Fruit fly (Drosophila melanogaster) whole organism, embryonic: ENCODE results near the gene na.

Experiments used
- Asciz ChIP-seq: fragments of 200-800 bp; sonication (Bioruptor generic); optimal IDR thresholded peaks from 2 replicates; lab custom pipeline; 2017; ENCODE audit warnings: missing biosample characterization, mild to moderate bottlenecking, missing genetic modification characterization, missing genetic modification reagents
- Atf-2 ChIP-seq: fragments of 200-800 bp; sonication (Bioruptor generic); optimal IDR thresholded peaks from 2 replicates; lab custom pipeline; 2016; ENCODE audit warnings: missing biosample characterization, missing genetic modification characterization
- B-H2 ChIP-seq: fragments of 200-800 bp; sonication (Bioruptor generic); optimal IDR thresholded peaks from 2 replicates; lab custom pipeline; 2018; ENCODE audit warnings: missing biosample characterization, mild to moderate bottlenecking, missing genetic modification characterization
- CG1024 ChIP-seq: fragments of 200-800 bp; sonication (Bioruptor generic); IDR thresholded peaks from 2 replicates; pipeline ENCODE4 v1.3.6; 2022; ENCODE audit warnings: missing biosample characterization, missing genetic modification characterization
- CG10267 ChIP-seq: fragments of 200-800 bp; sonication (Bioruptor generic); optimal IDR thresholded peaks from 2 replicates; lab custom pipeline; 2018; ENCODE audit warnings: missing biosample characterization, mild to moderate bottlenecking, missing genetic modification characterization, moderate library complexity
- CG10321 ChIP-seq: fragments of 200-800 bp; sonication (Bioruptor generic); IDR thresholded peaks from 2 replicates; pipeline ENCODE4 v1.3.6; 2022; ENCODE audit warnings: missing biosample characterization, missing genetic modification characterization
- CG11398 ChIP-seq: fragments of 200-800 bp; sonication (Bioruptor generic); optimal IDR thresholded peaks from 2 replicates; lab custom pipeline; 2016; ENCODE audit warnings: missing biosample characterization, missing genetic modification characterization
- CG11696 ChIP-seq: fragments of 200-800 bp; sonication (Bioruptor generic); IDR thresholded peaks from 2 replicates; pipeline ENCODE4 v1.3.6; 2022; ENCODE audit warnings: missing biosample characterization, missing genetic modification characterization
- CG11723 ChIP-seq: fragments of 200-800 bp; sonication (Bioruptor generic); optimal IDR thresholded peaks from 2 replicates; lab custom pipeline; 2017; ENCODE audit warnings: missing biosample characterization, mild to moderate bottlenecking, missing genetic modification characterization
- CG13296 ChIP-seq: fragments of 200-800 bp; sonication (Bioruptor generic); optimal IDR thresholded peaks from 3 replicates; lab custom pipeline; 2018; ENCODE audit warnings: missing biosample characterization, mild to moderate bottlenecking, missing genetic modification characterization
- CG17829 ChIP-seq: fragments of 200-800 bp; optimal IDR thresholded peaks from 2 replicates; lab custom pipeline; 2019; ENCODE audit warnings: missing biosample characterization, mild to moderate bottlenecking, missing genetic modification characterization, moderate library complexity
- CG18599 ChIP-seq: fragments of 200-800 bp; sonication (Bioruptor generic); optimal IDR thresholded peaks from 3 replicates; lab custom pipeline; 2017; ENCODE audit warnings: missing biosample characterization, missing genetic modification characterization, mild to moderate bottlenecking, moderate library complexity, missing genetic modification reagents
- CG2202 ChIP-seq: fragments of 200-800 bp; sonication (Bioruptor generic); optimal IDR thresholded peaks from 2 replicates; lab custom pipeline; 2018; ENCODE audit warnings: missing biosample characterization, mild to moderate bottlenecking, missing genetic modification characterization
- CG2678 ChIP-seq: fragments of 200-800 bp; sonication (Bioruptor generic); optimal IDR thresholded peaks from 3 replicates; lab custom pipeline; 2019; ENCODE audit warnings: missing biosample characterization, mild to moderate bottlenecking, missing genetic modification characterization, moderate library complexity
- CG2712 ChIP-seq: fragments of 200-800 bp; optimal IDR thresholded peaks from 3 replicates; lab custom pipeline; 2019; ENCODE audit warnings: missing biosample characterization, mild to moderate bottlenecking, missing genetic modification characterization, moderate library complexity
- CG3163 ChIP-seq: fragments of 200-800 bp; sonication (Bioruptor generic); optimal IDR thresholded peaks from 3 replicates; lab custom pipeline; 2016; ENCODE audit warnings: missing biosample characterization, missing genetic modification characterization
- CG33213 ChIP-seq: fragments of 200-800 bp; sonication (Bioruptor generic); optimal IDR thresholded peaks from 3 replicates; lab custom pipeline; 2016; ENCODE audit warnings: missing biosample characterization, missing genetic modification characterization
- CG42726 ChIP-seq: fragments of 200-800 bp; sonication (Bioruptor generic); IDR thresholded peaks from 2 replicates; pipeline ENCODE4 v1.3.6; 2022; ENCODE audit warnings: missing biosample characterization, missing genetic modification characterization; ENCODE audit not compliant: partially characterized antibody
- CG4424 ChIP-seq: fragments of 200-800 bp; sonication (Bioruptor generic); optimal IDR thresholded peaks from 3 replicates; lab custom pipeline; 2016; ENCODE audit warnings: missing biosample characterization, missing genetic modification characterization
- CG5180 ChIP-seq: fragments of 200-800 bp; sonication (Bioruptor generic); optimal IDR thresholded peaks from 3 replicates; lab custom pipeline; 2017; ENCODE audit warnings: missing biosample characterization, missing genetic modification characterization, mild to moderate bottlenecking, moderate library complexity, missing genetic modification reagents
- CG6813 ChIP-seq: fragments of 200-800 bp; sonication (Bioruptor generic); optimal IDR thresholded peaks from 2 replicates; lab custom pipeline; 2017; ENCODE audit warnings: missing biosample characterization, missing genetic modification characterization, mild to moderate bottlenecking, moderate library complexity, missing genetic modification reagents
- CG7271 ChIP-seq: fragments of 200-800 bp; sonication (Bioruptor generic); optimal IDR thresholded peaks from 2 replicates; lab custom pipeline; 2018; ENCODE audit warnings: missing biosample characterization, mild to moderate bottlenecking, missing genetic modification characterization, moderate library complexity
- CG7372 ChIP-seq: fragments of 200-800 bp; sonication (Bioruptor generic); IDR thresholded peaks from 2 replicates; pipeline ENCODE4 v1.3.6; 2022; ENCODE audit warnings: missing biosample characterization, missing genetic modification characterization
- CG8478 ChIP-seq: fragments of >200 bp; optimal IDR thresholded peaks from 2 replicates; lab custom pipeline; 2018
- CG9727 ChIP-seq: fragments of 200-800 bp; sonication (Bioruptor generic); optimal IDR thresholded peaks from 3 replicates; lab custom pipeline; 2017; ENCODE audit warnings: missing biosample characterization, mild to moderate bottlenecking, missing genetic modification characterization
- Dip2 ChIP-seq: fragments of 200-800 bp; sonication (Bioruptor generic); IDR thresholded peaks from 2 replicates; pipeline ENCODE4 v1.3.6; 2022; ENCODE audit warnings: missing biosample characterization, missing genetic modification characterization
- Doc3 ChIP-seq: fragments of 200-800 bp; sonication (Bioruptor generic); IDR thresholded peaks from 3 replicates; pipeline ENCODE4 v1.3.6; 2022; ENCODE audit warnings: missing biosample characterization, missing genetic modification characterization; ENCODE audit not compliant: partially characterized antibody
- E2f1 ChIP-seq: fragments of 200-800 bp; sonication (Bioruptor generic); IDR thresholded peaks from 2 replicates; pipeline ENCODE4 v1.3.6; 2022; ENCODE audit warnings: missing biosample characterization, missing genetic modification characterization
- HmgD ChIP-seq: fragments of 200-800 bp; sonication (Bioruptor generic); optimal IDR thresholded peaks from 3 replicates; lab custom pipeline; 2016; ENCODE audit warnings: missing biosample characterization, missing genetic modification characterization
- Lim3 ChIP-seq: fragments of 200-800 bp; sonication (Bioruptor generic); IDR thresholded peaks from 2 replicates; pipeline ENCODE4 v1.3.6; 2022; ENCODE audit warnings: missing biosample characterization, missing genetic modification characterization
- Med ChIP-seq: fragments of 200-800 bp; sonication (Bioruptor generic); peaks from one replicate; lab custom pipeline; 2016; ENCODE audit warnings: missing biosample characterization, missing genetic modification characterization, mild to moderate bottlenecking, inconsistent platforms, moderate library complexity
- Oli ChIP-seq: fragments of 200-800 bp; sonication (Bioruptor generic); optimal IDR thresholded peaks from 2 replicates; lab custom pipeline; 2018; ENCODE audit warnings: missing biosample characterization, mild to moderate bottlenecking, missing genetic modification characterization, moderate library complexity
- Scr ChIP-seq: fragments of 200-800 bp; sonication (Bioruptor generic); IDR thresholded peaks from 2 replicates; pipeline ENCODE4 v1.3.6; 2022; ENCODE audit warnings: missing biosample characterization, missing genetic modification characterization; ENCODE audit not compliant: partially characterized antibody
- Sox100B ChIP-seq: fragments of 200-800 bp; sonication (Bioruptor generic); optimal IDR thresholded peaks from 3 replicates; lab custom pipeline; 2018; ENCODE audit warnings: missing biosample characterization, mild to moderate bottlenecking, missing genetic modification characterization
- Sry-δ ChIP-seq: fragments of 200-800 bp; sonication (Bioruptor generic); optimal IDR thresholded peaks from 2 replicates; lab custom pipeline; 2016; ENCODE audit warnings: missing biosample characterization, missing genetic modification characterization
- ase ChIP-seq: fragments of 200-800 bp; sonication (Bioruptor generic); IDR thresholded peaks from 3 replicates; pipeline ENCODE4 v1.3.6; 2022; ENCODE audit warnings: missing biosample characterization, missing genetic modification characterization
- ato ChIP-seq: fragments of 200-800 bp; sonication (Bioruptor generic); IDR thresholded peaks from 2 replicates; pipeline ENCODE4 v1.3.6; 2022; ENCODE audit warnings: missing biosample characterization, missing genetic modification characterization; ENCODE audit not compliant: partially characterized antibody
- bab2 ChIP-seq: fragments of 200-800 bp; sonication (Bioruptor generic); optimal IDR thresholded peaks from 2 replicates; lab custom pipeline; 2016; ENCODE audit warnings: missing biosample characterization, missing genetic modification characterization
- bcd ChIP-seq: fragments of 200-800 bp; sonication (Bioruptor generic); optimal IDR thresholded peaks from 2 replicates; lab custom pipeline; 2017; ENCODE audit warnings: missing biosample characterization, mild to moderate bottlenecking, missing genetic modification characterization
- btn ChIP-seq: fragments of 200-800 bp; sonication (Bioruptor generic); optimal IDR thresholded peaks from 2 replicates; lab custom pipeline; 2016; ENCODE audit warnings: missing biosample characterization, missing genetic modification characterization
- fru ChIP-seq: fragments of >200 bp; optimal IDR thresholded peaks from 2 replicates; lab custom pipeline; 2017
- gfzf ChIP-seq: fragments of 200-800 bp; sonication (Bioruptor generic); optimal IDR thresholded peaks from 2 replicates; lab custom pipeline; 2016; ENCODE audit warnings: missing biosample characterization, mild to moderate bottlenecking, missing genetic modification characterization, moderate library complexity
- h ChIP-seq: fragments of >200 bp; optimal IDR thresholded peaks from 2 replicates; lab custom pipeline; 2017
- her ChIP-seq: fragments of 200-800 bp; sonication (Bioruptor generic); optimal IDR thresholded peaks from 2 replicates; lab custom pipeline; 2016; ENCODE audit warnings: missing biosample characterization, missing genetic modification characterization
- mam ChIP-seq: fragments of 200-800 bp; sonication (Bioruptor generic); optimal IDR thresholded peaks from 3 replicates; lab custom pipeline; 2016; ENCODE audit warnings: missing biosample characterization, missing genetic modification characterization
- nerfin-1 ChIP-seq: fragments of 200-800 bp; sonication (Bioruptor generic); optimal IDR thresholded peaks from 3 replicates; lab custom pipeline; 2019; ENCODE audit warnings: missing biosample characterization, mild to moderate bottlenecking, missing genetic modification characterization, moderate library complexity
- oc ChIP-seq: fragments of 200-800 bp; sonication (Bioruptor generic); optimal IDR thresholded peaks from 2 replicates; lab custom pipeline; 2018; ENCODE audit warnings: missing biosample characterization, mild to moderate bottlenecking, missing genetic modification characterization, moderate library complexity
- p53 ChIP-seq: fragments of 200-800 bp; sonication (Bioruptor generic); optimal IDR thresholded peaks from 2 replicates; lab custom pipeline; 2016; ENCODE audit warnings: missing biosample characterization, missing genetic modification characterization
- twi ChIP-seq: fragments of 200-800 bp; optimal IDR thresholded peaks from 2 replicates; lab custom pipeline; 2019; ENCODE audit warnings: missing biosample characterization, mild to moderate bottlenecking, missing genetic modification characterization, moderate library complexity
- unpg ChIP-seq: fragments of 200-800 bp; sonication (Bioruptor generic); optimal IDR thresholded peaks from 3 replicates; lab custom pipeline; 2018; ENCODE audit warnings: missing biosample characterization, mild to moderate bottlenecking, missing genetic modification characterization, moderate library complexity
- usp ChIP-seq: fragments of >200 bp; optimal IDR thresholded peaks from 2 replicates; lab custom pipeline; 2017; ENCODE audit warnings: missing biosample characterization, missing genetic modification characterization
- zen2 ChIP-seq: fragments of 200-800 bp; sonication (Bioruptor generic); IDR thresholded peaks from 3 replicates; pipeline ENCODE4 v1.3.6; 2022; ENCODE audit warnings: missing biosample characterization, missing genetic modification characterization; ENCODE audit not compliant: partially characterized antibody

Gene na

DNA sequence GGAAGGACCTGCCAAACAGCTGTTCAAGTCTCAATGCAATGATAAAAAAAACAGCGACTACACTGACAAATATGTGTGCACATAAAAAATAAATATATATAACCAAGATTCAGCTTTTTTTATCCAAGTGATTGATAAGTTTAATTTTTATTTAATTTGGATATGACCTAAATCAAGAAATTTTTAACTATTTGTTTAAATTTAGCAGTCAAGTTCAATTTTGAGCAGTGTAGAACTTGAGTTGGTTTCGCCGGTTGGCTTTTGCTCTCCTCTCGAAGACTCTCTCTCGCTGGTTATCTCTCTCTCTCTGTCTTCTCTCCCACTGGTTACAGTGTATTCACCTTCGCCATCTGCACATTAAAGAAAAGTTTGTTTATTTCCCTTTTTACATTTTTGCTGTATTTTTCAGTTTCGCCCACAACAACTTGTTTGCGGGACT, 48.1 kb upstream of the na start (continued):
- TF ChIP-seq her (no peak), CG42726 (no peak), CG6813 (GFP tag; lab: Kevin White, UChicago) (peak; percentile 83), CG9727 (GFP tag; lab: Kevin White, UChicago) (peak; percentile 91), btn (GFP tag; lab: Kevin White, UChicago) (peak; percentile 34), CG1024 (peak; percentile 72), Sry-δ (GFP tag; lab: Kevin White, UChicago) (peak; percentile 26), unpg (GFP tag; lab: Kevin White, UChicago) (peak; percentile 94), Med (GFP tag; lab: Kevin White, UChicago) (peak; percentile 94), CG10267 (peak; percentile 85), Lim3 (no peak), fru (lab: Kevin White, UChicago) (no peak), CG11398 (GFP tag; lab: Kevin White, UChicago) (no peak), CG5180 (GFP tag; lab: Kevin White, UChicago) (peak; percentile 53), mam (GFP tag; lab: Kevin White, UChicago) (peak; percentile 62), oc (tag; lab: Kevin White, UChicago) (peak; percentile 76), bab2 (GFP tag; lab: Kevin White, UChicago) (peak; percentile 63), CG11723 (peak; percentile 76), CG3163 (GFP tag; lab: Kevin White, UChicago) (no peak), Asciz (GFP tag; lab: Kevin White, UChicago) (peak; percentile 87), B-H2 (peak; percentile 0), E2f1 (peak; percentile 84), Oli (tag; lab: Kevin White, UChicago) (peak; percentile 88), CG18599 (GFP tag; lab: Kevin White, UChicago) (peak; percentile 91), CG17829 (tag; lab: Kevin White, UChicago) (peak; percentile 90), Dip2 (GFP tag; lab: Robert Waterston, UW) (no peak), HmgD (GFP tag; lab: Kevin White, UChicago) (no peak), CG8478 (lab: Kevin White, UChicago) (no peak), nerfin-1 (peak; percentile 75), CG33213 (peak; percentile 13), Scr (no peak), Sox100B (GFP tag; lab: Kevin White, UChicago) (peak; percentile 89), p53 (peak; percentile 25), CG7271 (tag; lab: Kevin White, UChicago) (peak; percentile 60), CG7372 (GFP tag; lab: Robert Waterston, UW) (peak; percentile 73), bcd (peak; percentile 87), CG2712 (peak; percentile 92), CG4424 (peak; percentile 91), twi (peak; percentile 74), gfzf (GFP tag; lab: Kevin White, UChicago) (no peak), CG13296 (GFP tag; lab: Kevin White, UChicago) (peak; percentile 84), CG11696 (GFP tag; lab: Robert Waterston, UW) (peak; percentile 65), ase (peak; percentile 81), CG10321 (GFP tag; lab: Robert Waterston, UW) (peak; percentile 58), Atf-2 (GFP tag; lab: Kevin White, UChicago) (peak; percentile 52), h (lab: Kevin White, UChicago) (no peak), ato (GFP tag; lab: Robert Waterston, UW) (no peak), zen2 (GFP tag; lab: Robert Waterston, UW) (no peak), Doc3 (GFP tag; lab: Robert Waterston, UW) (no peak), usp (no peak), CG2202 (peak; percentile 62), CG2678 (tag; lab: Kevin White, UChicago) (peak; percentile 92)
